Worm (Caenorhabditis elegans) whole organism, L4/young adult: ENCODE measurements around the gene F26H11.4.

Experiments
- W03F9.2 ChIP-seq: fragments of 150-350 bp; optimal IDR thresholded peaks from 2 replicates; lab custom pipeline; 2014; ENCODE audit warnings: missing biosample characterization, missing genetic modification characterization
- dao-5 ChIP-seq: sonication (generic microtip); optimal IDR thresholded peaks from 2 replicates; lab custom pipeline; 2016; ENCODE audit warnings: missing genotype, missing genetic modification characterization, moderate library complexity, missing compliant biosample characterization
- him-1 ChIP-seq: sonication (generic microtip); optimal IDR thresholded peaks from 2 replicates; lab custom pipeline; 2016; ENCODE audit warnings: missing genotype, missing genetic modification reagents, missing genetic modification characterization, missing compliant biosample characterization

The F26H11.4 gene

DNA sequence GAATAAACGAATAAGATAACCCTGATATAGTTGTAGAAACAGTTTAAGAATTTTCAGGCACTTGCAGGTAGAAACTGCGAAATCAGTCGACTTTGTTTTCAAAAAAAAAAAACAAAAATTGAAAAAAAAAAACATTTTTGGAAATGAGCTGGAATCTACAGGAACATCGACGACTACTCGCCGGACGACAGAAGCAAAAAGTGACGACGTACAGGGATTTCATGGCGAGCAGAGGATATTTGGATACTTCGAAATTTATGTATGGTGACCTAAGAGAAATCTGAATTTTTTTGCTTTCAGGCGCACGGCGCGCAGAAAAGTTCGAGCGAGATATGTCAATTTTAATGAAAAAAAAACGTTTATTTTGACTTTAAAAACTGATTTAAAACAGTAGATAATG, 7.3 kb upstream of the F26H11.4 start:
- TF ChIP-seq him-1 (tag; lab: Kevin White, UChicago) (no peak), W03F9.2 (tag; lab: Kevin White, UChicago) (no peak), dao-5 (tag; lab: Kevin White, UChicago) (no peak)

- TF ChIP-seq W03F9.2 (tag; lab: Kevin White, UChicago): no peak
- no peak for TF ChIP-seq him-1 (tag; lab: Kevin White, UChicago)
- TF ChIP-seq dao-5 (tag; lab: Kevin White, UChicago): no peak
Observed at ce11 chrII:14404266-14404665, 4.1 kb upstream of the F26H11.4 start.

DNA sequence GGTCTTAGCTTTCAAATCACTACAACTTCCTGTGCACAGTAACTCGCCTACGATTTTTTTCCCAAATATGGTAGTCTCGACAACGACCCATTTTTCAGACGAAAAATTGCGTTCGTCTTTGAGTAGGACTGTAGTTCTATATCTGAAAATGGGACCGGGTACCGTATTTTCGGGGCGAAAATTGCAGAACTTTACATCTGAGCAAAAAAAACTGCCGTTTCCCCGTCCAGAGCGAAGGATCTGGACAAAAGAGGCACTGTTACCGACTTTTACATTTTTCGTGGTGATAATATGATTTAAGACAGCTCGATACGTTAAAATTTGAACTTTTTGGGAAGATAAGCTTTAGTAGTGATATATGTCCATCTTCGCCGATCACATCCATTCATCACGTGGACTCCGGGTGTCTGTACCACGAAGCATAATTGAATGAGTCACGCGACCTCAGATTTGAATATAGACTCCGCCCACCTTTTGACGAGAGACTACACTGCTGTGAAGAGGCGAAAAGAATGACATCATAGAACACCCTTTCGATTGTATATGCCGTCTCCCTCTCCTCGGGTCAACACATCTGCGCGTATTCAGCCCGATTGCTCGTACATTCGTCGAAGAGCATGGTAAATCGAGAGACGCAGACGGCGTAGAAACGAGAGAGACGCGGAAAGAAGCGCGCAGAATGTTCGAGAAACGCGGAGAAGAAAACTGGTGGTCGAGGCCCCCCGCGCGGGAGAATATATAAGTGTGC, 3.5 kb upstream of the F26H11.4 start:
- TF ChIP-seq dao-5 (tag; lab: Kevin White, UChicago) (no peak), W03F9.2 (tag; lab: Kevin White, UChicago) (peak; percentile 34), him-1 (tag; lab: Kevin White, UChicago) (no peak)

- TF ChIP-seq him-1 (tag; lab: Kevin White, UChicago) (no peak), W03F9.2 (tag; lab: Kevin White, UChicago) (no peak), dao-5 (tag; lab: Kevin White, UChicago) (no peak)
Observed at ce11 chrII:14405489-14406059, 2.8 kb upstream of the F26H11.4 start.

- no peak for TF ChIP-seq dao-5 (tag; lab: Kevin White, UChicago)
- no peak for TF ChIP-seq W03F9.2 (tag; lab: Kevin White, UChicago)
- no peak for TF ChIP-seq him-1 (tag; lab: Kevin White, UChicago)
Observed at ce11 chrII:14406117-14406935, 2.1 kb upstream of the F26H11.4 start.

- peak; percentile 47 for TF ChIP-seq W03F9.2 (tag; lab: Kevin White, UChicago)
- no peak for TF ChIP-seq dao-5 (tag; lab: Kevin White, UChicago)
Observed at ce11 chrII:14407332-14408270, 811 bp upstream of the F26H11.4 start.

DNA sequence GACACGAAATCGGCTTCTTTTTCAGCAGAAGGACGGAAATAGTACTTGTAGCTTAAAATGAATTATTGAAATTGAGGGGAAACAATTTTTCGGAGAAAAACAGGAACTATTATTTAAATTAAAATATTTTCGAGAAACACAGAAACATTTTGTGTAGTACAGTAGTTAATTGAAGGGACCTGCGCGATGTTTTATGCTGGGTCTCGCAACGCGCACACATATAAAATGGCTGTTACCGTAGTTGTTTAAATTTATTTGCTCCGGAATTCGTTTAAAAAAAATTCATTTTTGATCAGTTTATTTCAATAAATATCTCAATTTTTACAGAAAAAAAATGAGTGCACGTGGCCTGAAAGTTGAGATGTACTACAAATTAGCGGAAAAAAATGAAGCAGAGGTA, 2.4 kb downstream of the F26H11.4 start, which contains the start of gene dsb-2:
Gene dsb-2, plus strand, starts transcription at position 328 of the 400 bp plus-strand sequence.
- peak; percentile 11 for TF ChIP-seq W03F9.2 (tag; lab: Kevin White, UChicago)
- TF ChIP-seq dao-5 (tag; lab: Kevin White, UChicago): no peak
- TF ChIP-seq him-1 (tag; lab: Kevin White, UChicago): no peak

ce11 chrII:14413035-14413525, 4.7 kb downstream of the F26H11.4 start, which contains the start of gene exl-1:
exl-1 (minus strand) TSS chrII:14413475.
- no peak for TF ChIP-seq dao-5 (tag; lab: Kevin White, UChicago)
- TF ChIP-seq W03F9.2 (tag; lab: Kevin White, UChicago): no peak
- no peak for TF ChIP-seq him-1 (tag; lab: Kevin White, UChicago)

DNA sequence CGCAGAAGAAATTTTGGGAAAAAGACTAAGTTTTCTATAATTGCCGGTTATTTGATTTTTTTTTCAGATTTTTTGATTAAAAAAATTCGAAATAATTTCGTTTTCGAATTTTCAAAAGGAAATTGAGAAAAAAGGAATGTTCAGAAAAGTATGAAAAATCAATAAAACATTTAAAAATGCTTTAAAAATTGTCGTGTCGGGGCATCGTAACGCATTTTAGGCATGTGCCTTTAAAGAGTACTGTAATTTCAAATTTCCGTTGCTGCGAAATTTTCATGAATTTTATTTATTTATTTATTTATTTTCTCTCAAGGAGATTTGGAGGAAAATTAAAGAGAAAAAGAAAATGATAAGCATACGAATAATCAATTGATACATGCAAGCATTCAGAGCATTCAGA, 5.3 kb downstream of the F26H11.4 start:
- TF ChIP-seq dao-5 (tag; lab: Kevin White, UChicago) (no peak), him-1 (tag; lab: Kevin White, UChicago) (no peak), W03F9.2 (tag; lab: Kevin White, UChicago) (no peak)

ce11 chrII:14415427-14415826, 7.0 kb downstream of the F26H11.4 start:
- TF ChIP-seq W03F9.2 (tag; lab: Kevin White, UChicago) (no peak), dao-5 (tag; lab: Kevin White, UChicago) (no peak), him-1 (tag; lab: Kevin White, UChicago) (no peak)

- TF ChIP-seq him-1 (tag; lab: Kevin White, UChicago) (no peak), dao-5 (tag; lab: Kevin White, UChicago) (no peak)
Observed at ce11 chrII:14416988-14417387, 8.6 kb downstream of the F26H11.4 start.

DNA sequence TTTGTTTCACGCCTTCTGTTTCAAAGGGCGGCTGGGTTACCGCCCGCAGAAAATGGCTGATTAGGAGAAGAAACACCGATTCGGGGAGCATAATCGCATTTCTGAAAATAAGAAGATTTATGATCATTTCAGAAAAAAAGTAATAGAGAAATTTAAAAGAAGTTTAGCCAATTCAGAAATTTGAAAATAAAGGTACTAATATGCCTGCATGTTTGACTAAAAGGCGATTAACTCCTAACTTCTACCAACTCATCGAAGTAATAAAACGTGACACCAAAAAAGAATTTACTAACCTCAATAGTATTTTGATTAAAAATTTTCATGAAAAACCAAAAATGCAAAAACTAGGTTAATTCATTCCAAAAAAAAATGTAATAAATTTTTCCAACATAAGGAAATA, 16.4 kb downstream of the F26H11.4 start, which contains the start of gene plx-2:
Gene plx-2, minus strand, starts transcription at position 101 of the 400 bp plus-strand sequence.
- no peak for TF ChIP-seq him-1 (tag; lab: Kevin White, UChicago)
- no peak for TF ChIP-seq W03F9.2 (tag; lab: Kevin White, UChicago)
- no peak for TF ChIP-seq dao-5 (tag; lab: Kevin White, UChicago)
